Worm (Caenorhabditis elegans) whole organism, L3 larva: ENCODE data around the gene C06G1.1.

Source experiments
- skn-1 ChIP-seq: fragments of 150-350 bp; optimal IDR thresholded peaks from 2 replicates; lab custom pipeline; 2014; ENCODE audit warnings: missing biosample characterization, missing genetic modification characterization
- zag-1 ChIP-seq: fragments of 150-350 bp; optimal IDR thresholded peaks from 2 replicates; lab custom pipeline; 2014; ENCODE audit warnings: missing biosample characterization, missing genetic modification characterization

DNA sequence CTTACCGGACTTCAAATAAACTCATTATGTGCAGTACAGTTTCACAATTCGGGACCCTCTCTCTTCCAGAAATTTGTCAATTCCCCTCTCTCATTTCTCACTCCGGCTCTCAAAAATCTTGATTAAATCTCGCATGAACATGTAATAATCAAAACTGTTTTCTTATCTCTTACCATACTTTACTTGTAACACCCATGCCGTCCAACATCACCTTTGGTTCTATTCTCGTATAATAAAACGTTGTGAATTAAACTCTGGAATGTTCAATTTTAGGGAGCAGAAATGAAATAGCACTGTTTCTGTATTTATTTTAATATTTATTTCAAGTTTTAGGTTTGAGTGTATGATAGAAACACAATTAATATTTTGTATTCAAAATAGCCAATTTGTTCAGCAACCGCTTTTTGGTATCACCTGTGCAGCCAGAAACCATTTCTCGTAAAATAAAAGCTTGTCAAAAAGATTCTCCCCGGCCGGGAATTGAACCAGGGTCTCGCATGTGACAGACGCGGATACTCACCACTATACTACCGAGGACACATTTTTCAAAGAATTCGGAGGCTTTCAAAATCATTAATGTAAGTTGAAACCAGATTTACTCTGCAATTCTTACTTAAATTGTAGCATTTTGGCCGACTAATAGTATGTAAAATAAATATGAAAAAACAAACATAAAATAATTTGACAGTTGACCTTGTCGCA is 15.6 kb upstream of the C06G1.1 start:
- TF ChIP-seq zag-1 (no peak), skn-1 (tag; lab: Kevin White, UChicago) (no peak)
